Fruit fly (Drosophila melanogaster) whole organism, embryonic: Measurements from ENCODE around the gene lok.
A peak's percentile ranks its signal among the peaks of the same experiment; 100 is the strongest.

Experiments
- Asciz ChIP-seq: fragments of 200-800 bp; sonication (Bioruptor generic); optimal IDR thresholded peaks from 2 replicates; lab custom pipeline; 2017; ENCODE audit warnings: missing biosample characterization, mild to moderate bottlenecking, missing genetic modification characterization, missing genetic modification reagents
- Atf-2 ChIP-seq: fragments of 200-800 bp; sonication (Bioruptor generic); optimal IDR thresholded peaks from 2 replicates; lab custom pipeline; 2016; ENCODE audit warnings: missing biosample characterization, missing genetic modification characterization
- B-H1 ChIP-seq: fragments of 200-800 bp; sonication (Bioruptor generic); IDR thresholded peaks from 3 replicates; pipeline ENCODE4 v1.3.6; 2022; ENCODE audit warnings: missing biosample characterization, missing genetic modification characterization
- B-H2 ChIP-seq: fragments of 200-800 bp; sonication (Bioruptor generic); optimal IDR thresholded peaks from 2 replicates; lab custom pipeline; 2018; ENCODE audit warnings: missing biosample characterization, mild to moderate bottlenecking, missing genetic modification characterization
- BEAF-32 ChIP-seq: fragments of 200-800 bp; sonication (Bioruptor generic); optimal IDR thresholded peaks from 3 replicates; lab custom pipeline; 2017; ENCODE audit warnings: missing biosample characterization, missing genetic modification characterization, mild to moderate bottlenecking, moderate library complexity, missing genetic modification reagents
- Bteb2 ChIP-seq: fragments of 200-800 bp; sonication (Bioruptor generic); optimal IDR thresholded peaks from 2 replicates; lab custom pipeline; 2016; ENCODE audit warnings: missing biosample characterization, missing genetic modification characterization
- CG10147 ChIP-seq: fragments of 200-800 bp; sonication (Bioruptor generic); optimal IDR thresholded peaks from 2 replicates; lab custom pipeline; 2019; ENCODE audit warnings: missing biosample characterization, mild to moderate bottlenecking, missing genetic modification characterization, moderate library complexity
- CG10431 ChIP-seq: fragments of 200-800 bp; sonication (Bioruptor generic); optimal IDR thresholded peaks from 3 replicates; lab custom pipeline; 2018; ENCODE audit warnings: missing biosample characterization, mild to moderate bottlenecking, missing genetic modification characterization
- CG10654 ChIP-seq: fragments of 200-800 bp; sonication (Bioruptor generic); optimal IDR thresholded peaks from 2 replicates; lab custom pipeline; 2016; ENCODE audit warnings: missing biosample characterization, missing genetic modification characterization
- CG11560 ChIP-seq: fragments of 200-800 bp; sonication (Bioruptor generic); IDR thresholded peaks from 3 replicates; pipeline ENCODE4 v1.3.6; 2022; ENCODE audit warnings: missing biosample characterization, missing genetic modification characterization
- CG13296 ChIP-seq: fragments of 200-800 bp; sonication (Bioruptor generic); optimal IDR thresholded peaks from 3 replicates; lab custom pipeline; 2018; ENCODE audit warnings: missing biosample characterization, mild to moderate bottlenecking, missing genetic modification characterization
- CG15514 ChIP-seq: fragments of 200-800 bp; sonication (Bioruptor generic); optimal IDR thresholded peaks from 3 replicates; lab custom pipeline; 2017; ENCODE audit warnings: missing biosample characterization, missing genetic modification characterization, mild to moderate bottlenecking, moderate library complexity, missing genetic modification reagents
- CG15696 ChIP-seq: fragments of 200-800 bp; sonication (Bioruptor generic); optimal IDR thresholded peaks from 2 replicates; lab custom pipeline; 2019; ENCODE audit warnings: missing biosample characterization, mild to moderate bottlenecking, missing genetic modification characterization, moderate library complexity
- CG2202 ChIP-seq: fragments of 200-800 bp; sonication (Bioruptor generic); optimal IDR thresholded peaks from 2 replicates; lab custom pipeline; 2018; ENCODE audit warnings: missing biosample characterization, mild to moderate bottlenecking, missing genetic modification characterization
- CG3065 ChIP-seq: fragments of 200-800 bp; sonication (Bioruptor generic); optimal IDR thresholded peaks from 2 replicates; lab custom pipeline; 2016; ENCODE audit warnings: missing biosample characterization, missing genetic modification characterization
- CG34422 ChIP-seq: fragments of 200-800 bp; sonication (Bioruptor generic); IDR thresholded peaks from 3 replicates; pipeline ENCODE4 v1.3.6; 2022; ENCODE audit warnings: missing biosample characterization, missing genetic modification characterization
- CG7357 ChIP-seq: fragments of 200-800 bp; sonication (Bioruptor generic); IDR thresholded peaks from 3 replicates; pipeline ENCODE4 v1.3.6; 2022; ENCODE audit warnings: missing biosample characterization, missing genetic modification characterization
- CG7987 ChIP-seq: fragments of 200-800 bp; sonication (Bioruptor generic); optimal IDR thresholded peaks from 2 replicates; lab custom pipeline; 2018; ENCODE audit warnings: missing biosample characterization, mild to moderate bottlenecking, missing genetic modification characterization, moderate library complexity
- CG8924 ChIP-seq: fragments of 200-800 bp; optimal IDR thresholded peaks from 3 replicates; lab custom pipeline; 2019; ENCODE audit warnings: missing biosample characterization, mild to moderate bottlenecking, missing genetic modification characterization, moderate library complexity
- Doc3 ChIP-seq: fragments of 200-800 bp; sonication (Bioruptor generic); IDR thresholded peaks from 3 replicates; pipeline ENCODE4 v1.3.6; 2022; ENCODE audit warnings: missing biosample characterization, missing genetic modification characterization; ENCODE audit not compliant: partially characterized antibody
- Ets97D ChIP-seq: fragments of 200-800 bp; sonication (Bioruptor generic); optimal IDR thresholded peaks from 3 replicates; lab custom pipeline; 2016; ENCODE audit warnings: missing biosample characterization, missing genetic modification characterization
- Fer2 ChIP-seq: fragments of 200-800 bp; sonication (Bioruptor generic); optimal IDR thresholded peaks from 2 replicates; lab custom pipeline; 2018; ENCODE audit warnings: missing biosample characterization, mild to moderate bottlenecking, missing genetic modification characterization, moderate library complexity
- HLH4C ChIP-seq: fragments of 200-800 bp; sonication (Bioruptor generic); IDR thresholded peaks from 3 replicates; pipeline ENCODE4 v1.3.6; 2022; ENCODE audit warnings: missing biosample characterization, missing genetic modification characterization; ENCODE audit not compliant: partially characterized antibody
- Hmx ChIP-seq: fragments of 200-800 bp; sonication (Bioruptor generic); optimal IDR thresholded peaks from 2 replicates; lab custom pipeline; 2016; ENCODE audit warnings: missing biosample characterization, missing genetic modification characterization
- MTF-1 ChIP-seq: fragments of 200-800 bp; sonication (Bioruptor generic); optimal IDR thresholded peaks from 2 replicates; lab custom pipeline; 2018; ENCODE audit warnings: missing biosample characterization, mild to moderate bottlenecking, missing genetic modification characterization, borderline replicate concordance
- Mad ChIP-seq: fragments of 200-800 bp; sonication (Bioruptor generic); optimal IDR thresholded peaks from 2 replicates; lab custom pipeline; 2016; ENCODE audit warnings: missing biosample characterization, missing genetic modification characterization
- Sox102F ChIP-seq: fragments of 200-800 bp; sonication (Bioruptor generic); optimal IDR thresholded peaks from 2 replicates; lab custom pipeline; 2018; ENCODE audit warnings: missing biosample characterization, mild to moderate bottlenecking, missing genetic modification characterization, moderate library complexity
- Vsx1 ChIP-seq: fragments of 200-800 bp; sonication (Bioruptor generic); optimal IDR thresholded peaks from 2 replicates; lab custom pipeline; 2017; ENCODE audit warnings: missing biosample characterization, mild to moderate bottlenecking, missing genetic modification characterization, missing genetic modification reagents
- br ChIP-seq: fragments of >200 bp; optimal IDR thresholded peaks from 2 replicates; lab custom pipeline; 2017
- chn ChIP-seq: fragments of 200-800 bp; sonication (Bioruptor generic); optimal IDR thresholded peaks from 2 replicates; lab custom pipeline; 2016; ENCODE audit warnings: missing biosample characterization, missing genetic modification characterization
- crc ChIP-seq: fragments of 200-800 bp; sonication (Bioruptor generic); optimal IDR thresholded peaks from 2 replicates; lab custom pipeline; 2016; ENCODE audit warnings: missing biosample characterization, missing genetic modification characterization
- croc ChIP-seq: fragments of 200-800 bp; sonication (Bioruptor generic); conservative IDR thresholded peaks from 3 replicates; pipeline ENCODE4 v1.3.6; 2022; ENCODE audit warnings: missing biosample characterization, missing genetic modification characterization
- cwo ChIP-seq: fragments of 200-800 bp; sonication (Bioruptor generic); optimal IDR thresholded peaks from 3 replicates; lab custom pipeline; 2017; ENCODE audit warnings: missing biosample characterization, missing genetic modification characterization, mild to moderate bottlenecking, moderate library complexity, missing genetic modification reagents
- disco-r ChIP-seq: fragments of 200-800 bp; sonication (Bioruptor generic); optimal IDR thresholded peaks from 2 replicates; lab custom pipeline; 2016; ENCODE audit warnings: missing biosample characterization, missing genetic modification characterization
- ems ChIP-seq: fragments of 200-800 bp; sonication (Bioruptor generic); optimal IDR thresholded peaks from 3 replicates; lab custom pipeline; 2016; ENCODE audit warnings: missing biosample characterization, missing genetic modification characterization
- gcm2 ChIP-seq: fragments of 200-800 bp; sonication (Bioruptor generic); optimal IDR thresholded peaks from 2 replicates; lab custom pipeline; 2016; ENCODE audit warnings: missing biosample characterization, missing genetic modification characterization
- grn ChIP-seq: fragments of 200-800 bp; sonication (Bioruptor generic); optimal IDR thresholded peaks from 3 replicates; lab custom pipeline; 2017; ENCODE audit warnings: missing biosample characterization, missing genetic modification characterization
- gsb-n ChIP-seq: fragments of 200-800 bp; sonication (Bioruptor generic); optimal IDR thresholded peaks from 3 replicates; lab custom pipeline; 2018; ENCODE audit warnings: missing biosample characterization, mild to moderate bottlenecking, missing genetic modification characterization
- lab ChIP-seq: fragments of 200-800 bp; sonication (Bioruptor generic); optimal IDR thresholded peaks from 3 replicates; lab custom pipeline; 2017; ENCODE audit warnings: missing biosample characterization, missing genetic modification characterization, mild to moderate bottlenecking, moderate library complexity, missing genetic modification reagents
- lmd ChIP-seq: fragments of 200-800 bp; sonication (Bioruptor generic); IDR thresholded peaks from 2 replicates; pipeline ENCODE4 v1.3.6; 2022; ENCODE audit warnings: missing biosample characterization, missing genetic modification characterization
- nerfin-2 ChIP-seq: fragments of 200-800 bp; sonication (Bioruptor generic); IDR thresholded peaks from 2 replicates; pipeline ENCODE4 v1.3.6; 2022; ENCODE audit warnings: missing biosample characterization, missing genetic modification characterization; ENCODE audit not compliant: partially characterized antibody
- pfk ChIP-seq: fragments of 200-800 bp; sonication (Bioruptor generic); optimal IDR thresholded peaks from 2 replicates; lab custom pipeline; 2018; ENCODE audit warnings: missing biosample characterization, mild to moderate bottlenecking, missing genetic modification characterization, moderate library complexity
- prd ChIP-seq, 3 experiments: fragments of >200 bp in 2 of 3; fragments of 200-800 bp in 1 of 3; sonication (Bioruptor generic) in 1 of 3; optimal IDR thresholded peaks in 2 of 3; IDR thresholded peaks in 1 of 3; 2 replicates in 2 of 3; 3 replicates in 1 of 3; pipeline versions ENCODE4 v1.3.6 to Lab custom; 2017 to 2022; ENCODE audit warnings: missing biosample characterization in 1 of 3, missing genetic modification characterization in 1 of 3
- sisA ChIP-seq: fragments of 200-800 bp; sonication (Bioruptor generic); IDR thresholded peaks from 2 replicates; pipeline ENCODE4 v1.3.6; 2022; ENCODE audit warnings: missing biosample characterization, missing genetic modification characterization
- tna ChIP-seq: fragments of 200-800 bp; sonication (Bioruptor generic); IDR thresholded peaks from 2 replicates; pipeline ENCODE4 v1.3.6; 2022; ENCODE audit warnings: missing biosample characterization, missing genetic modification characterization; ENCODE audit not compliant: partially characterized antibody
- trem ChIP-seq: fragments of 200-800 bp; optimal IDR thresholded peaks from 3 replicates; lab custom pipeline; 2019; ENCODE audit warnings: missing biosample characterization, mild to moderate bottlenecking, missing genetic modification characterization, moderate library complexity
- wdn ChIP-seq: fragments of 200-800 bp; sonication (Bioruptor generic); IDR thresholded peaks from 2 replicates; pipeline ENCODE4 v1.3.6; 2022; ENCODE audit warnings: missing biosample characterization, missing genetic modification characterization
- wor ChIP-seq: fragments of 200-800 bp; sonication (Bioruptor generic); IDR thresholded peaks from 2 replicates; pipeline ENCODE4 v1.3.6; 2022; ENCODE audit warnings: missing biosample characterization, missing genetic modification characterization

The lok gene

dm6 chr2L:20077423-20078401, 16.5 kb downstream of the lok start (continued):
- TF ChIP-seq CG7357 (GFP tag; lab: Robert Waterston, UW), result no peak
- TF ChIP-seq Sox102F (GFP tag; lab: Kevin White, UChicago), result no peak
- TF ChIP-seq CG15514 (GFP tag; lab: Kevin White, UChicago), result no peak
- TF ChIP-seq gcm2, result no peak
- no peak for TF ChIP-seq sisA (GFP tag; lab: Robert Waterston, UW)
- no peak for TF ChIP-seq wdn (GFP tag; lab: Robert Waterston, UW)
- TF ChIP-seq CG10147 (GFP tag; lab: Kevin White, UChicago), result no peak
- no peak for TF ChIP-seq Bteb2 (GFP tag; lab: Kevin White, UChicago)
- TF ChIP-seq wor (GFP tag; lab: Robert Waterston, UW), result no peak
- peak; percentile 42 for TF ChIP-seq lab (GFP tag; lab: Kevin White, UChicago)
- no peak for TF ChIP-seq nerfin-2 (GFP tag; lab: Robert Waterston, UW)
- no peak for TF ChIP-seq CG10654
- no peak for TF ChIP-seq Fer2 (tag; lab: Kevin White, UChicago)
- no peak for TF ChIP-seq Mad (GFP tag; lab: Kevin White, UChicago)
- TF ChIP-seq croc, result no peak
- TF ChIP-seq CG2202 (tag; lab: Kevin White, UChicago), result no peak
- TF ChIP-seq pfk (GFP tag; lab: Kevin White, UChicago), result no peak
- TF ChIP-seq chn (GFP tag; lab: Kevin White, UChicago), result no peak
- no peak for TF ChIP-seq lmd (GFP tag; lab: Robert Waterston, UW)
- no peak for TF ChIP-seq Atf-2 (GFP tag; lab: Kevin White, UChicago)
- TF ChIP-seq Asciz (GFP tag; lab: Kevin White, UChicago), result peak; percentile 16
- no peak for TF ChIP-seq Ets97D (GFP tag; lab: Kevin White, UChicago)
- no peak for TF ChIP-seq MTF-1 (GFP tag; lab: Kevin White, UChicago)
- peak; percentile 33 for TF ChIP-seq CG10431 (GFP tag; lab: Kevin White, UChicago)
- TF ChIP-seq crc (GFP tag; lab: Kevin White, UChicago), result no peak
- no peak for TF ChIP-seq CG3065 (GFP tag; lab: Kevin White, UChicago)
- no peak for TF ChIP-seq B-H1 (GFP tag; lab: Robert Waterston, UW)
- no peak for TF ChIP-seq prd (optimal IDR thresholded peaks at IDR 0.05; lab: Kevin White, UChicago)
- no peak for TF ChIP-seq prd (GFP tag; IDR thresholded peaks at IDR 0.05; lab: Robert Waterston, UW)
- TF ChIP-seq HLH4C (GFP tag; lab: Robert Waterston, UW), result no peak
- TF ChIP-seq grn (GFP tag; lab: Kevin White, UChicago), result peak; percentile 95
- TF ChIP-seq trem, result no peak
- TF ChIP-seq gsb-n (tag; lab: Kevin White, UChicago), result no peak
- no peak for TF ChIP-seq br (lab: Kevin White, UChicago)
- TF ChIP-seq B-H2 (GFP tag; lab: Kevin White, UChicago), result peak; percentile 23
- TF ChIP-seq CG34422, result no peak
- TF ChIP-seq cwo, result peak; percentile 79
- TF ChIP-seq BEAF-32 (GFP tag; lab: Kevin White, UChicago), result no peak
- TF ChIP-seq tna (GFP tag; lab: Robert Waterston, UW), result no peak
- no peak for TF ChIP-seq CG15696 (tag; lab: Kevin White, UChicago)
- no peak for TF ChIP-seq CG11560 (tag; lab: Robert Waterston, UW)
- TF ChIP-seq Vsx1, result peak; percentile 20
- TF ChIP-seq Doc3 (GFP tag; lab: Robert Waterston, UW), result no peak
- TF ChIP-seq CG13296 (GFP tag; lab: Kevin White, UChicago), result peak; percentile 50
- no peak for TF ChIP-seq Hmx
- no peak for TF ChIP-seq ems (GFP tag; lab: Kevin White, UChicago)
- peak; percentile 12 for TF ChIP-seq CG8924 (tag; lab: Kevin White, UChicago)
- TF ChIP-seq disco-r (GFP tag; lab: Kevin White, UChicago), result no peak
- no peak for TF ChIP-seq CG7987 (GFP tag; lab: Kevin White, UChicago)
